Worm (Caenorhabditis elegans): Measurements from ENCODE around the gene C33D9.8.

The C33D9.8 gene

DNA sequence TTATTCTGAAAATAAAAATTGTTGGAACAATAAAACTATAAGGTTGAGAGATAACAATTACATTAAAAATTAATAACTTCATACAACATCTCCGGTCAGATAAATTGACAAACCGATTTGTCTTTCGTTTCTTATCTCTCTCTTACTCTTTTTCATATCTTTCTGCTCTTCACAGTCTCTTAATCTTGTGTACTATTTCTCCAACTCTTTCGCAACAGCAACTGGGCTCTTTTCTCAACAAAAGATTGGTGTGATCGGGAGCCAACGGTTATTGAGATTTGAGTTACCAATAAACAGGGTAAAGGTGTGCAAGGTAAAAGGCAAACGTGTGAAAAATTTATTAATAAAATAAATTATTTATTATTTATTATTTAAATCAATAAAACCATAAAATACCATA lies at the start of gene C33D9.8:
Gene C33D9.8, minus strand, starts transcription at position 99 of the 400 bp plus-strand sequence.
- TF ChIP-seq madf-5 (GFP tag; IDR thresholded peaks at IDR 0.05) (no peak), T20F7.1 (GFP tag; optimal IDR thresholded peaks at IDR 0.05) (no peak), Y48G9A.11 (GFP tag; IDR thresholded peaks at IDR 0.05) (no peak), aha-1 (tag) (no peak), ctbp-1 (GFP tag; IDR thresholded peaks at IDR 0.05) (no peak), nhr-11 (tag; optimal IDR thresholded peaks at IDR 0.05) (no peak), ama-1 (optimal IDR thresholded peaks at IDR 0.05) (no peak), daf-16 (GFP tag; optimal IDR thresholded peaks at IDR 0.05) (no peak), daf-16 (tag; optimal IDR thresholded peaks at IDR 0.05) (peak; percentile 24)

DNA sequence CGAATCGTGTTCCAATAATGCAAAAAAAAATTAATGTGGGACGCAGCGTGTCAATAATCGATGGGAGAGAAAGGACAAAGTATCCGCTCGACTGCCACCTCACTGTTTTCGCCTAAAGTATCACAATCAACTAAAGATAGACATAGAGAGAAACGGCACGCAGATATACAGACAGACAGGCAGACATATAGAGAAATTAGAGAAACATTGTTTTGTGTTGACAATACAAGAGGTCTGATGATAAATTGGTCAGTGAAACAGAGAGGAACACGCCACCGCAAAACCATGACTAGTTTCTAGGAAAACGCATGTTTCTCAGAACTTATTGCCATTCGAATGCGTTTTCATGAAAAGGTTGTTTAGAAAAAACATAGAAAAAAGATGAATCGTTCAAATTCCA lies 44.0 kb upstream of the C33D9.8 start, which contains the start of gene T28C6.8:
Gene T28C6.8, minus strand, starts transcription at position 137 of the 400 bp plus-strand sequence.
- TF ChIP-seq mxl-2 (GFP tag; conservative IDR thresholded peaks at IDR 0.05) (no peak), hmg-1.1 (GFP tag; IDR thresholded peaks at IDR 0.05) (0 out of 2 replicates have a peak, but pooled peaks have one; percentile 46), nhr-11 (tag; optimal IDR thresholded peaks at IDR 0.05) (peak; percentile 64), lin-13 (GFP tag; optimal IDR thresholded peaks at IDR 0.05) (peak; percentile 16), gei-8 (GFP tag; optimal IDR thresholded peaks at IDR 0.05) (no peak), lin-1 (GFP tag; IDR thresholded peaks at IDR 0.05) (0 out of 2 replicates have a peak, but pooled peaks have one; percentile 25), spr-3 (GFP tag; optimal IDR thresholded peaks at IDR 0.05) (no peak), mdt-29 (GFP tag; IDR thresholded peaks at IDR 0.05) (no peak), lsy-2 (tag; optimal IDR thresholded peaks at IDR 0.05) (peak in 1 of 2 experiments; percentile 39), F37D6.2 (tag; optimal IDR thresholded peaks at IDR 0.05) (no peak), daf-16 (GFP tag; optimal IDR thresholded peaks at IDR 0.05) (no peak), daf-16 (tag; optimal IDR thresholded peaks at IDR 0.05) (peak; percentile 93), pqm-1 (tag; optimal IDR thresholded peaks at IDR 0.05) (peak; percentile 22), dve-1 (tag; optimal IDR thresholded peaks at IDR 0.05; ENCODE audit: insufficient read depth) (peak; percentile 43), lin-39 (tag; optimal IDR thresholded peaks at IDR 0.05) (no peak), dpl-1 (GFP tag; optimal IDR thresholded peaks at IDR 0.05) (peak; percentile 26), cey-2 (tag; optimal IDR thresholded peaks at IDR 0.05; ENCODE audit: borderline replicate concordance, insufficient read depth) (peak; percentile 33), zfp-3 (GFP tag; conservative IDR thresholded peaks at IDR 0.05) (no peak), mdl-1 (tag; optimal IDR thresholded peaks at IDR 0.05) (peak in 1 of 2 experiments; percentile 47), tra-1 (GFP tag; IDR thresholded peaks at IDR 0.05) (no peak), nhr-28 (tag; optimal IDR thresholded peaks at IDR 0.05) (peak; percentile 88), ztf-11 (tag; optimal IDR thresholded peaks at IDR 0.05) (no peak), aha-1 (tag) (peak; percentile 77), nhr-42 (GFP tag; IDR thresholded peaks at IDR 0.05) (no peak), dmd-6 (GFP tag; IDR thresholded peaks at IDR 0.05) (peak; percentile 46), nhr-77 (tag; optimal IDR thresholded peaks at IDR 0.05) (peak; percentile 77), mes-2 (tag; optimal IDR thresholded peaks at IDR 0.05; ENCODE audit: poor library complexity, severe bottlenecking) (peak; percentile 29), T26A8.4 (GFP tag; IDR thresholded peaks at IDR 0.05) (peak; percentile 67), hlh-30 (tag; optimal IDR thresholded peaks at IDR 0.05; ENCODE audit: insufficient read depth) (peak; percentile 68), mxl-3 (GFP tag; optimal IDR thresholded peaks at IDR 0.05) (peak; percentile 83), dmd-9 (GFP tag; IDR thresholded peaks at IDR 0.05) (no peak), mep-1 (tag; optimal IDR thresholded peaks at IDR 0.05) (peak; percentile 23), hlh-11 (tag; optimal IDR thresholded peaks at IDR 0.05) (peak; percentile 84)

DNA sequence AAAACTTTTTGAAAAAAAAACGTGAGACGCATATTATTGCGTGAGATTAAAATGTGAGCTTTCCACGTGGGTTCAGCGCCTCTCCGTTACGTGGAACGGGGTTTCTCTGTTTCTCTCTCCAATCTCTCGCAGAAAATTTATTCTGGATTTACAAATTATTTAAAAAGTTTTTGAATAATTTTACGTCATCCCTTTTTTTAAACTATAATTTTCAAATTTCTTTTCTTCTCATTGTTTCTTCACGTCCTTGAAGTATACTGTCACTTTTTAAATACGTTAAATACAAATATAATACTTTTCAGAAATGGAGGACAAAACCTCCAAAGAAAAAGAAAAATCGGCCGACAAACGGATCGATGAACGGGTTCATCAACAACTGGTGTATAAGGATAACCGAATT lies 40.9 kb upstream of the C33D9.8 start, which contains the start of gene T28C6.7:
Gene T28C6.7, plus strand, starts transcription at position 301 of the 400 bp plus-strand sequence.
- TF ChIP-seq nhr-102 (tag; optimal IDR thresholded peaks at IDR 0.05) (no peak), mdl-1 (tag; optimal IDR thresholded peaks at IDR 0.05) (no peak), unc-62 (GFP tag; optimal IDR thresholded peaks at IDR 0.05 in 1 of 2) (no peak), unc-62 (tag; optimal IDR thresholded peaks at IDR 0.05) (no peak), dmd-8 (GFP tag; IDR thresholded peaks at IDR 0.05) (no peak), madf-5 (GFP tag; IDR thresholded peaks at IDR 0.05) (no peak), ceh-28 (tag; optimal IDR thresholded peaks at IDR 0.05) (no peak), tra-1 (GFP tag; IDR thresholded peaks at IDR 0.05) (no peak), ztf-11 (tag; optimal IDR thresholded peaks at IDR 0.05) (no peak), saeg-2 (GFP tag; IDR thresholded peaks at IDR 0.05) (no peak), lin-13 (GFP tag; optimal IDR thresholded peaks at IDR 0.05) (no peak), gei-8 (GFP tag; optimal IDR thresholded peaks at IDR 0.05) (no peak), pqm-1 (tag; optimal IDR thresholded peaks at IDR 0.05) (no peak), dmd-6 (GFP tag; IDR thresholded peaks at IDR 0.05) (no peak), zfp-3 (GFP tag; conservative IDR thresholded peaks at IDR 0.05) (no peak)
